Fruit fly (Drosophila melanogaster) whole organism, embryonic: ENCODE results near the gene CG7607.
A peak's percentile ranks its signal among the peaks of the same experiment; 100 is the strongest.

Experiments
- CG10321 ChIP-seq: fragments of 200-800 bp; sonication (Bioruptor generic); IDR thresholded peaks from 2 replicates; pipeline ENCODE4 v1.3.6; 2022; ENCODE audit warnings: missing biosample characterization, missing genetic modification characterization
- CG10565 ChIP-seq: fragments of 200-800 bp; sonication (Bioruptor generic); optimal IDR thresholded peaks from 3 replicates; lab custom pipeline; 2016; ENCODE audit warnings: missing biosample characterization, mild to moderate bottlenecking, missing genetic modification characterization
- CG11247 ChIP-seq: fragments of 200-800 bp; sonication (Bioruptor generic); IDR thresholded peaks from 2 replicates; pipeline ENCODE4 v1.3.6; 2022; ENCODE audit warnings: missing biosample characterization, missing genetic modification characterization
- CG12299 ChIP-seq: fragments of 200-800 bp; sonication (Bioruptor generic); optimal IDR thresholded peaks from 2 replicates; lab custom pipeline; 2018; ENCODE audit warnings: missing biosample characterization, mild to moderate bottlenecking, missing genetic modification characterization
- CG12744 ChIP-seq: fragments of 200-800 bp; sonication (Bioruptor generic); optimal IDR thresholded peaks from 2 replicates; lab custom pipeline; 2016; ENCODE audit warnings: missing biosample characterization, missing genetic modification characterization
- CG13296 ChIP-seq: fragments of 200-800 bp; sonication (Bioruptor generic); optimal IDR thresholded peaks from 3 replicates; lab custom pipeline; 2018; ENCODE audit warnings: missing biosample characterization, mild to moderate bottlenecking, missing genetic modification characterization
- CG17359 ChIP-seq: fragments of 200-800 bp; sonication (Bioruptor generic); optimal IDR thresholded peaks from 3 replicates; lab custom pipeline; 2018; ENCODE audit warnings: missing biosample characterization, mild to moderate bottlenecking, missing genetic modification characterization, moderate library complexity
- CG17361 ChIP-seq: fragments of 200-800 bp; sonication (Bioruptor generic); IDR thresholded peaks from 3 replicates; pipeline ENCODE4 v1.3.6; 2022; ENCODE audit warnings: missing biosample characterization, missing genetic modification characterization
- CG17612 ChIP-seq: fragments of 200-800 bp; sonication (Bioruptor generic); IDR thresholded peaks from 2 replicates; pipeline ENCODE4 v1.3.6; 2022; ENCODE audit warnings: missing biosample characterization, missing genetic modification characterization
- CG17802 ChIP-seq: fragments of 200-800 bp; sonication (Bioruptor generic); optimal IDR thresholded peaks from 2 replicates; lab custom pipeline; 2018; ENCODE audit warnings: missing biosample characterization, mild to moderate bottlenecking, missing genetic modification characterization, moderate library complexity
- CG18764 ChIP-seq: fragments of 200-800 bp; sonication (Bioruptor generic); optimal IDR thresholded peaks from 3 replicates; lab custom pipeline; 2016; ENCODE audit warnings: missing biosample characterization, missing genetic modification characterization
- CG3163 ChIP-seq: fragments of 200-800 bp; sonication (Bioruptor generic); optimal IDR thresholded peaks from 3 replicates; lab custom pipeline; 2016; ENCODE audit warnings: missing biosample characterization, missing genetic modification characterization
- CG5180 ChIP-seq: fragments of 200-800 bp; sonication (Bioruptor generic); optimal IDR thresholded peaks from 3 replicates; lab custom pipeline; 2017; ENCODE audit warnings: missing biosample characterization, missing genetic modification characterization, mild to moderate bottlenecking, moderate library complexity, missing genetic modification reagents
- CG6654 ChIP-seq: fragments of 200-800 bp; sonication (Bioruptor generic); optimal IDR thresholded peaks from 2 replicates; lab custom pipeline; 2017; ENCODE audit warnings: missing biosample characterization, mild to moderate bottlenecking, missing genetic modification characterization
- CG7556 ChIP-seq: fragments of 200-800 bp; sonication (Bioruptor generic); optimal IDR thresholded peaks from 2 replicates; lab custom pipeline; 2017; ENCODE audit warnings: missing biosample characterization, mild to moderate bottlenecking, missing genetic modification characterization
- CG7786 ChIP-seq: fragments of 200-800 bp; sonication (Bioruptor generic); optimal IDR thresholded peaks from 2 replicates; lab custom pipeline; 2016; ENCODE audit warnings: missing biosample characterization, missing genetic modification characterization
- CG7963 ChIP-seq: fragments of 200-800 bp; sonication (Bioruptor generic); IDR thresholded peaks from 3 replicates; pipeline ENCODE4 v1.3.6; 2022; ENCODE audit warnings: missing biosample characterization, missing genetic modification characterization; ENCODE audit not compliant: partially characterized antibody
- CG8388 ChIP-seq: fragments of 200-800 bp; sonication (Bioruptor generic); optimal IDR thresholded peaks from 2 replicates; lab custom pipeline; 2019; ENCODE audit warnings: missing biosample characterization, mild to moderate bottlenecking, missing genetic modification characterization, moderate library complexity
- CG9437 ChIP-seq: fragments of 200-800 bp; sonication (Bioruptor generic); optimal IDR thresholded peaks from 2 replicates; lab custom pipeline; 2018; ENCODE audit warnings: missing biosample characterization, mild to moderate bottlenecking, missing genetic modification characterization
- CG9817 ChIP-seq: fragments of 200-800 bp; sonication (Bioruptor generic); optimal IDR thresholded peaks from 2 replicates; lab custom pipeline; 2018; ENCODE audit warnings: missing biosample characterization, mild to moderate bottlenecking, missing genetic modification characterization, moderate library complexity
- CHES-1-like ChIP-seq: fragments of 200-800 bp; sonication (Bioruptor generic); optimal IDR thresholded peaks from 2 replicates; lab custom pipeline; 2016; ENCODE audit warnings: missing biosample characterization, missing genetic modification characterization
- Camta ChIP-seq: fragments of 200-800 bp; sonication (Bioruptor generic); optimal IDR thresholded peaks from 2 replicates; lab custom pipeline; 2016; ENCODE audit warnings: missing biosample characterization, missing genetic modification characterization
- Chrac-16 ChIP-seq: fragments of 200-800 bp; sonication (Bioruptor generic); optimal IDR thresholded peaks from 3 replicates; lab custom pipeline; 2016; ENCODE audit warnings: missing biosample characterization, missing genetic modification characterization
- D19B ChIP-seq: fragments of 200-800 bp; sonication (Bioruptor generic); optimal IDR thresholded peaks from 2 replicates; lab custom pipeline; 2017; ENCODE audit warnings: missing biosample characterization, mild to moderate bottlenecking, missing genetic modification characterization
- Doc3 ChIP-seq: fragments of 200-800 bp; sonication (Bioruptor generic); IDR thresholded peaks from 3 replicates; pipeline ENCODE4 v1.3.6; 2022; ENCODE audit warnings: missing biosample characterization, missing genetic modification characterization; ENCODE audit not compliant: partially characterized antibody
- ERR ChIP-seq: fragments of 200-800 bp; sonication (Bioruptor generic); optimal IDR thresholded peaks from 2 replicates; lab custom pipeline; 2016; ENCODE audit warnings: missing biosample characterization, missing genetic modification characterization
- Hey ChIP-seq: fragments of 200-800 bp; sonication (Bioruptor generic); optimal IDR thresholded peaks from 3 replicates; lab custom pipeline; 2018; ENCODE audit warnings: missing biosample characterization, mild to moderate bottlenecking, missing genetic modification characterization
- Hr51 ChIP-seq, 2 experiments: fragments of 200-800 bp; sonication (Bioruptor generic); optimal IDR thresholded peaks; 2 replicates in 1 of 2; 3 replicates in 1 of 2; lab custom pipeline; 2016 to 2018; ENCODE audit warnings: missing biosample characterization in 2 of 2, missing genetic modification characterization in 2 of 2, mild to moderate bottlenecking in 1 of 2, moderate library complexity in 1 of 2
- MESR4 ChIP-seq: fragments of 200-800 bp; sonication (Bioruptor generic); optimal IDR thresholded peaks from 2 replicates; lab custom pipeline; 2018; ENCODE audit warnings: missing biosample characterization, mild to moderate bottlenecking, missing genetic modification characterization, moderate library complexity
- MTF-1 ChIP-seq: fragments of 200-800 bp; sonication (Bioruptor generic); optimal IDR thresholded peaks from 2 replicates; lab custom pipeline; 2018; ENCODE audit warnings: missing biosample characterization, mild to moderate bottlenecking, missing genetic modification characterization, borderline replicate concordance
- Mes4 ChIP-seq: fragments of 200-800 bp; sonication (Bioruptor generic); optimal IDR thresholded peaks from 2 replicates; lab custom pipeline; 2016; ENCODE audit warnings: missing biosample characterization, missing genetic modification characterization
- Poxn ChIP-seq: fragments of 200-800 bp; sonication (Bioruptor generic); IDR thresholded peaks from 2 replicates; pipeline ENCODE4 v1.3.6; 2022; ENCODE audit warnings: missing biosample characterization, missing genetic modification characterization
- Rfx ChIP-seq: fragments of 200-800 bp; sonication (Bioruptor generic); IDR thresholded peaks from 2 replicates; pipeline ENCODE4 v1.3.6; 2022; ENCODE audit warnings: missing biosample characterization, missing genetic modification characterization
- Sry-β ChIP-seq: fragments of 200-800 bp; sonication (Bioruptor generic); optimal IDR thresholded peaks from 2 replicates; lab custom pipeline; 2018; ENCODE audit warnings: missing biosample characterization, mild to moderate bottlenecking, missing genetic modification characterization, moderate library complexity
- al ChIP-seq: fragments of 200-800 bp; sonication (Bioruptor generic); IDR thresholded peaks from 2 replicates; pipeline ENCODE4 v1.3.6; 2022; ENCODE audit warnings: missing biosample characterization, missing genetic modification characterization
- ase ChIP-seq: fragments of 200-800 bp; sonication (Bioruptor generic); IDR thresholded peaks from 3 replicates; pipeline ENCODE4 v1.3.6; 2022; ENCODE audit warnings: missing biosample characterization, missing genetic modification characterization
- cg ChIP-seq: fragments of 200-800 bp; sonication (Bioruptor generic); optimal IDR thresholded peaks from 3 replicates; lab custom pipeline; 2019; ENCODE audit warnings: missing biosample characterization, mild to moderate bottlenecking, missing genetic modification characterization, moderate library complexity
- chm ChIP-seq: fragments of 200-800 bp; sonication (Bioruptor generic); IDR thresholded peaks from 2 replicates; pipeline ENCODE4 v1.3.6; 2022; ENCODE audit warnings: missing biosample characterization, missing genetic modification characterization
- chn ChIP-seq: fragments of 200-800 bp; sonication (Bioruptor generic); optimal IDR thresholded peaks from 2 replicates; lab custom pipeline; 2016; ENCODE audit warnings: missing biosample characterization, missing genetic modification characterization
- fd64A ChIP-seq: fragments of 200-800 bp; sonication (Bioruptor generic); optimal IDR thresholded peaks from 3 replicates; lab custom pipeline; 2018; ENCODE audit warnings: missing biosample characterization, mild to moderate bottlenecking, missing genetic modification characterization
- gce ChIP-seq: fragments of 200-800 bp; sonication (Bioruptor generic); IDR thresholded peaks from 3 replicates; pipeline ENCODE4 v1.3.6; 2022; ENCODE audit warnings: missing biosample characterization, missing genetic modification characterization
- gem ChIP-seq: fragments of 200-800 bp; sonication (Bioruptor generic); optimal IDR thresholded peaks from 2 replicates; lab custom pipeline; 2019; ENCODE audit warnings: missing biosample characterization, mild to moderate bottlenecking, missing genetic modification characterization, moderate library complexity
- onecut ChIP-seq: fragments of 200-800 bp; sonication (Bioruptor generic); IDR thresholded peaks from 2 replicates; pipeline ENCODE4 v1.3.6; 2022; ENCODE audit warnings: missing biosample characterization, missing genetic modification characterization
- otp ChIP-seq: fragments of 200-800 bp; sonication (Bioruptor generic); IDR thresholded peaks from 3 replicates; pipeline ENCODE4, ENCODE4 v1.3.6; 2022; ENCODE audit warnings: missing biosample characterization, missing genetic modification characterization
- peb ChIP-seq: fragments of 200-800 bp; sonication (Bioruptor generic); IDR thresholded peaks from 2 replicates; pipeline ENCODE4 v1.3.6; 2022; ENCODE audit warnings: missing biosample characterization, missing genetic modification characterization
- psq ChIP-seq: fragments of 200-800 bp; sonication (Bioruptor generic); optimal IDR thresholded peaks from 2 replicates; lab custom pipeline; 2017; ENCODE audit warnings: missing biosample characterization, missing genetic modification characterization
- pum ChIP-seq: fragments of 200-800 bp; sonication (Bioruptor generic); optimal IDR thresholded peaks from 2 replicates; lab custom pipeline; 2016; ENCODE audit warnings: missing biosample characterization, missing genetic modification characterization
- ttk ChIP-seq: fragments of 200-800 bp; sonication (Bioruptor generic); IDR thresholded peaks from 2 replicates; pipeline ENCODE4 v2.1.2; 2022; ENCODE audit warnings: missing biosample characterization, missing genetic modification characterization
- twi ChIP-seq: fragments of 200-800 bp; optimal IDR thresholded peaks from 2 replicates; lab custom pipeline; 2019; ENCODE audit warnings: missing biosample characterization, mild to moderate bottlenecking, missing genetic modification characterization, moderate library complexity
- wek ChIP-seq: fragments of 200-800 bp; sonication (Bioruptor generic); optimal IDR thresholded peaks from 3 replicates; lab custom pipeline; 2018; ENCODE audit warnings: missing biosample characterization, mild to moderate bottlenecking, missing genetic modification characterization, moderate library complexity
- zen ChIP-seq: fragments of 200-800 bp; sonication (Bioruptor generic); optimal IDR thresholded peaks from 3 replicates; lab custom pipeline; 2018; ENCODE audit warnings: missing biosample characterization, mild to moderate bottlenecking, missing genetic modification characterization, moderate library complexity

CG7607 gene

dm6 chr3L:11210517-11210916 is 11.1 kb downstream of the CG7607 start, which contains the start of the genes Ube3a and CG7600 (continued):
- TF ChIP-seq onecut (GFP tag; lab: Robert Waterston, UW) = peak; percentile 55; the same call in 1 of the 2 replicates
- no peak for TF ChIP-seq ttk
- peak; percentile 3 for TF ChIP-seq MTF-1 (GFP tag; lab: Kevin White, UChicago)
- peak; percentile 32 for TF ChIP-seq CG12744 (GFP tag; lab: Kevin White, UChicago)
- TF ChIP-seq CG10321 (GFP tag; lab: Robert Waterston, UW) = no peak
- TF ChIP-seq CG13296 (GFP tag; lab: Kevin White, UChicago) = peak; percentile 27
- peak; percentile 75 for TF ChIP-seq CG17359 (tag; lab: Kevin White, UChicago)
- TF ChIP-seq wek (GFP tag; lab: Kevin White, UChicago) = no peak
- TF ChIP-seq MESR4 = peak; percentile 81
- TF ChIP-seq CG8388 = no peak
- TF ChIP-seq chm (GFP tag; lab: Robert Waterston, UW) = peak; percentile 51
- TF ChIP-seq CG6654 (GFP tag; lab: Kevin White, UChicago) = no peak
- no peak for TF ChIP-seq Hey (tag; lab: Kevin White, UChicago)
- TF ChIP-seq CG17802 (tag; lab: Kevin White, UChicago) = no peak
- peak; percentile 25 for TF ChIP-seq CG7556 (GFP tag; lab: Kevin White, UChicago)
- no peak for TF ChIP-seq D19B (GFP tag; lab: Kevin White, UChicago)
- peak; percentile 20 for TF ChIP-seq gem
- peak; percentile 7 for TF ChIP-seq CG9817 (tag; lab: Kevin White, UChicago)
- peak; percentile 8 for TF ChIP-seq CG18764 (GFP tag; lab: Kevin White, UChicago)
- TF ChIP-seq Sry-β (GFP tag; lab: Kevin White, UChicago) = no peak
- peak; percentile 47 for TF ChIP-seq CG3163
- no peak for TF ChIP-seq peb (GFP tag; lab: Robert Waterston, UW)
- no peak for TF ChIP-seq otp (GFP tag; lab: Robert Waterston, UW)
- TF ChIP-seq Hr51 (GFP tag; optimal IDR thresholded peaks at IDR 0.05; lab: Kevin White, UChicago) = peak; percentile 5 to 33
- peak; percentile 100 for TF ChIP-seq CG7963
- no peak; the same call in 2 of the 3 replicates for TF ChIP-seq ase (GFP tag; lab: Robert Waterston, UW)
- TF ChIP-seq CG7786 (GFP tag; lab: Kevin White, UChicago) = peak; percentile 63
- no peak for TF ChIP-seq psq (GFP tag; lab: Kevin White, UChicago)
- TF ChIP-seq CG12299 (tag; lab: Kevin White, UChicago) = peak; percentile 42
- no peak for TF ChIP-seq CG10565
- TF ChIP-seq al (GFP tag; lab: Robert Waterston, UW) = no peak
- no peak for TF ChIP-seq ERR (GFP tag; lab: Kevin White, UChicago)
- TF ChIP-seq CG5180 (GFP tag; lab: Kevin White, UChicago) = no peak
- TF ChIP-seq fd64A = no peak
- no peak for TF ChIP-seq Camta (GFP tag; lab: Kevin White, UChicago)
- TF ChIP-seq Chrac-16 (GFP tag; lab: Kevin White, UChicago) = no peak
- TF ChIP-seq CG17612 (GFP tag; lab: Robert Waterston, UW) = no peak
- TF ChIP-seq chn (GFP tag; lab: Kevin White, UChicago) = no peak
- no peak for TF ChIP-seq gce (GFP tag; lab: Robert Waterston, UW)
- TF ChIP-seq CG9437 (GFP tag; lab: Kevin White, UChicago) = peak; percentile 68
- TF ChIP-seq Poxn (GFP tag; lab: Robert Waterston, UW) = no peak
- TF ChIP-seq CG17361 (GFP tag; lab: Robert Waterston, UW) = 0 out of 3 replicates have a peak, but pooled peaks have one; percentile 41
- peak; percentile 11 for TF ChIP-seq cg (GFP tag; lab: Kevin White, UChicago)
- TF ChIP-seq twi (tag; lab: Kevin White, UChicago) = peak; percentile 28
- TF ChIP-seq CHES-1-like = peak; percentile 54
- no peak for TF ChIP-seq pum (GFP tag; lab: Kevin White, UChicago)
- TF ChIP-seq Doc3 (GFP tag; lab: Robert Waterston, UW) = peak; percentile 99
- TF ChIP-seq CG11247 (GFP tag; lab: Robert Waterston, UW) = peak; percentile 20; the same call in 1 of the 2 replicates
- TF ChIP-seq zen (tag; lab: Kevin White, UChicago) = peak; percentile 54
- TF ChIP-seq Mes4 (GFP tag; lab: Kevin White, UChicago) = peak; percentile 53
- peak; percentile 70 for TF ChIP-seq Rfx (GFP tag; lab: Robert Waterston, UW)
